Worm (Caenorhabditis elegans) whole organism, L4 larva: ENCODE results near the gene F23F12.13.

ENCODE experiments used
- D1046.2 ChIP-seq: fragments of 200-800 bp; sonication (Bioruptor generic); IDR thresholded peaks from 2 replicates; pipeline ENCODE4 v1.3.6; 2022; ENCODE audit warnings: missing genetic modification characterization, missing compliant biosample characterization
- F26F4.8 ChIP-seq: fragments of 200-800 bp; sonication (Bioruptor generic); conservative IDR thresholded peaks from 2 replicates; pipeline ENCODE4 v1.3.6; 2022; ENCODE audit warnings: missing genetic modification characterization, missing compliant biosample characterization
- F37D6.2 ChIP-seq: sonication (generic microtip); optimal IDR thresholded peaks from 2 replicates; lab custom pipeline; 2016; ENCODE audit warnings: mild to moderate bottlenecking, missing genetic modification characterization, missing compliant biosample characterization
- F49E8.2 ChIP-seq: sonication (generic microtip); optimal IDR thresholded peaks from 2 replicates; lab custom pipeline; 2016; ENCODE audit warnings: missing compliant biosample characterization, mild to moderate bottlenecking, missing genetic modification characterization, borderline replicate concordance
- T20F7.1 ChIP-seq: fragments of 200-800 bp; sonication (Bioruptor generic); optimal IDR thresholded peaks from 2 replicates; lab custom pipeline; 2018; ENCODE audit warnings: mild to moderate bottlenecking, missing genetic modification characterization, missing compliant biosample characterization
- Y105C5A.15 ChIP-seq: fragments of 200-800 bp; sonication (Bioruptor generic); IDR thresholded peaks from 2 replicates; pipeline ENCODE4 v1.3.6; 2022; ENCODE audit warnings: missing genetic modification characterization, missing compliant biosample characterization
- Y48G9A.11 ChIP-seq: fragments of 200-800 bp; sonication (Bioruptor generic); IDR thresholded peaks from 2 replicates; pipeline ENCODE4 v1.3.6; 2022; ENCODE audit warnings: missing genetic modification reagents, missing genetic modification characterization, missing compliant biosample characterization
- ZK337.2 ChIP-seq: fragments of 200-800 bp; sonication (Bioruptor generic); IDR thresholded peaks from 2 replicates; pipeline ENCODE4 v1.3.6; 2022; ENCODE audit warnings: missing genetic modification reagents, missing genetic modification characterization, missing compliant biosample characterization
- aha-1 ChIP-seq: fragments of 150-350 bp; peaks from one replicate; lab custom pipeline; 2014; ENCODE audit warnings: missing biosample characterization, missing genetic modification characterization
- aly-2 ChIP-seq: sonication (generic microtip); optimal IDR thresholded peaks from 2 replicates; lab custom pipeline; 2018; ENCODE audit warnings: missing biosample characterization, missing genetic modification characterization
- attf-4 ChIP-seq: sonication (generic microtip); optimal IDR thresholded peaks from 3 replicates; lab custom pipeline; 2017; ENCODE audit warnings: missing biosample characterization, missing genetic modification characterization
- ceh-20 ChIP-seq: fragments of 200-800 bp; sonication (Bioruptor generic); IDR thresholded peaks from 2 replicates; pipeline ENCODE4 v1.3.6; 2022; ENCODE audit warnings: missing genetic modification reagents, missing genetic modification characterization, missing compliant biosample characterization
- ces-1 ChIP-seq: fragments of 150-350 bp; sonication (generic microtip); optimal IDR thresholded peaks from 4 replicates; lab custom pipeline; 2014; ENCODE audit warnings: missing biosample characterization, missing genetic modification reagents, missing genetic modification characterization
- ctbp-1 ChIP-seq: fragments of 200-800 bp; sonication (Bioruptor generic); IDR thresholded peaks from 2 replicates; pipeline ENCODE4 v1.3.6; 2022; ENCODE audit warnings: missing genetic modification reagents, missing genetic modification characterization, missing compliant biosample characterization
- dmd-8 ChIP-seq: fragments of 200-800 bp; sonication (Bioruptor generic); IDR thresholded peaks from 2 replicates; pipeline ENCODE4 v1.3.6; 2022; ENCODE audit warnings: missing genetic modification characterization, missing compliant biosample characterization
- dpl-1 ChIP-seq: fragments of 150-350 bp; optimal IDR thresholded peaks from 2 replicates; lab custom pipeline; 2014; ENCODE audit warnings: missing biosample characterization, missing genetic modification reagents, missing genetic modification characterization
- duxl-1 ChIP-seq: sonication (generic microtip); optimal IDR thresholded peaks from 2 replicates; lab custom pipeline; 2016; ENCODE audit warnings: mild to moderate bottlenecking, missing genetic modification characterization, moderate library complexity, missing compliant biosample characterization; ENCODE audit not compliant: poor library complexity
- dve-1 ChIP-seq: sonication (generic microtip); optimal IDR thresholded peaks from 2 replicates; lab custom pipeline; 2017; ENCODE audit warnings: antibody characterized with exemption, mild to moderate bottlenecking, missing genetic modification characterization, missing compliant biosample characterization; ENCODE audit not compliant: insufficient read depth
- fkh-10 ChIP-seq: fragments of 150-350 bp; optimal IDR thresholded peaks from 2 replicates; lab custom pipeline; 2014; ENCODE audit warnings: missing biosample characterization, missing genetic modification reagents, missing genetic modification characterization
- fos-1 ChIP-seq: fragments of 150-350 bp; optimal IDR thresholded peaks from 2 replicates; lab custom pipeline; 2014; ENCODE audit warnings: missing biosample characterization, missing genetic modification characterization
- hif-1 ChIP-seq, 2 experiments: sonication (generic microtip); optimal IDR thresholded peaks; 2 replicates each; lab custom pipeline; 2016 to 2017; ENCODE audit warnings: missing compliant biosample characterization in 2 of 2, missing genetic modification characterization in 2 of 2, missing genetic modification reagents in 2 of 2, missing genotype in 2 of 2, mild to moderate bottlenecking in 1 of 2
- lin-1 ChIP-seq: fragments of 200-800 bp; sonication (Bioruptor generic); IDR thresholded peaks from 2 replicates; pipeline ENCODE4 v1.3.6; 2022; ENCODE audit warnings: missing genetic modification reagents, missing genetic modification characterization, missing compliant biosample characterization
- lsy-2 ChIP-seq, 2 experiments: fragments of 150-350 bp in 1 of 2; sonication (generic microtip) in 1 of 2; optimal IDR thresholded peaks; 2 replicates each; lab custom pipeline; 2014 to 2017; ENCODE audit warnings: missing biosample characterization in 2 of 2, missing genetic modification characterization in 2 of 2
- mdt-29 ChIP-seq: fragments of 200-800 bp; sonication (Bioruptor generic); IDR thresholded peaks from 2 replicates; pipeline ENCODE4 v1.3.6; 2022; ENCODE audit warnings: missing genetic modification reagents, missing genetic modification characterization, missing compliant biosample characterization
- mep-1 ChIP-seq: fragments of 150-350 bp; sonication (generic microtip); optimal IDR thresholded peaks from 3 replicates; lab custom pipeline; 2014; ENCODE audit warnings: missing biosample characterization, missing genetic modification characterization
- mxl-2 ChIP-seq: fragments of 200-800 bp; sonication (Bioruptor generic); conservative IDR thresholded peaks from 2 replicates; pipeline ENCODE4 v1.3.6; 2022; ENCODE audit warnings: missing genetic modification reagents, missing genetic modification characterization, missing compliant biosample characterization
- nhr-10 ChIP-seq: fragments of 150-350 bp; optimal IDR thresholded peaks from 2 replicates; lab custom pipeline; 2014; ENCODE audit warnings: missing biosample characterization, missing genetic modification characterization
- nhr-6 ChIP-seq: fragments of 150-350 bp; optimal IDR thresholded peaks from 2 replicates; lab custom pipeline; 2014; ENCODE audit warnings: missing biosample characterization, missing genetic modification characterization
- pqm-1 ChIP-seq: sonication (generic microtip); optimal IDR thresholded peaks from 2 replicates; lab custom pipeline; 2017; ENCODE audit warnings: missing biosample characterization, missing genetic modification characterization
- rbr-2 ChIP-seq: sonication (generic microtip); optimal IDR thresholded peaks from 2 replicates; lab custom pipeline; 2016; ENCODE audit warnings: missing genotype, missing genetic modification characterization, missing compliant biosample characterization
- saeg-2 ChIP-seq: fragments of 200-800 bp; sonication (Bioruptor generic); IDR thresholded peaks from 2 replicates; pipeline ENCODE4 v1.3.6; 2022; ENCODE audit warnings: missing genetic modification reagents, missing genetic modification characterization, missing compliant biosample characterization
- spr-3 ChIP-seq: fragments of 200-800 bp; sonication (Bioruptor generic); optimal IDR thresholded peaks from 2 replicates; lab custom pipeline; 2018; ENCODE audit warnings: mild to moderate bottlenecking, missing genetic modification characterization, missing compliant biosample characterization
- tra-1 ChIP-seq: fragments of 200-800 bp; sonication (Bioruptor generic); IDR thresholded peaks from 2 replicates; pipeline ENCODE4 v1.3.6; 2022; ENCODE audit warnings: missing genetic modification reagents, missing genetic modification characterization, missing compliant biosample characterization
- unc-130 ChIP-seq: sonication (generic microtip); optimal IDR thresholded peaks from 2 replicates; lab custom pipeline; 2016; ENCODE audit warnings: missing genetic modification reagents, missing genetic modification characterization, missing compliant biosample characterization
- unc-39 ChIP-seq: sonication (generic microtip); optimal IDR thresholded peaks from 2 replicates; lab custom pipeline; 2017; ENCODE audit warnings: missing biosample characterization, missing genetic modification characterization
- zag-1 ChIP-seq: fragments of 150-350 bp; optimal IDR thresholded peaks from 2 replicates; lab custom pipeline; 2014; ENCODE audit warnings: missing biosample characterization, missing genetic modification characterization
- zfp-2 ChIP-seq: sonication (generic microtip); optimal IDR thresholded peaks from 2 replicates; lab custom pipeline; 2016; ENCODE audit warnings: mild to moderate bottlenecking, missing genetic modification characterization, missing compliant biosample characterization

The F23F12.13 gene

DNA sequence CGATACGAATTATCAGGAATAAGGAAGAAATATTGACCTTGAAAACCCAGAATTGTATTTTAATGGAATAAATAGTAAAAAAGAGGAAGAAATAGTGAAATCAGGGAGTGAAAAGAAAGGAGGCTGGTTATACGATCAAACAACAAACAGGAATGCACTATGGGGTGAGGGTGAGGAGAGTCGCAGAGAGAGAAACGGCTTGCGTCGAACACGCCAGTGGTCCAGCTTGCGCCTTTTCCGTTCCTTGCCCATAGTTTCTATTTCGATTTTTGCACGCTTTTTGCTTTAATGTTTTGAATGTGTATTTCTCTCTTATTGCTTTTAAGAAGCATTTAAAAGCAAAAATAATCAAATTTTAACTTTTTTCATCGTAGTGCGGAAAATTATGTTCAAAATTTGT, 41.8 kb upstream of the F23F12.13 start (continued):
- TF ChIP-seq F26F4.8 (GFP tag; lab: Robert Waterston, UW) = no peak
- peak; percentile 43; the same call in 1 of the 2 replicates for TF ChIP-seq tra-1 (GFP tag; lab: Robert Waterston, UW)
- peak; percentile 48 for TF ChIP-seq unc-130 (GFP tag; lab: Kevin White, UChicago)
- TF ChIP-seq ces-1 = no peak
- TF ChIP-seq unc-39 (tag; lab: Kevin White, UChicago) = no peak
- TF ChIP-seq zag-1 (tag; lab: Kevin White, UChicago) = no peak
- no peak for TF ChIP-seq mdt-29 (GFP tag; lab: Robert Waterston, UW)
- no peak for TF ChIP-seq aly-2
- TF ChIP-seq rbr-2 = peak; percentile 87
- TF ChIP-seq lin-1 (GFP tag; lab: Robert Waterston, UW) = peak; percentile 66
- peak in 1 of 2 experiments; percentile 88 for TF ChIP-seq hif-1 (tag; optimal IDR thresholded peaks at IDR 0.05; lab: Kevin White, UChicago)
- TF ChIP-seq F49E8.2 (tag; lab: Kevin White, UChicago) = no peak
- TF ChIP-seq ceh-20 (GFP tag; lab: Robert Waterston, UW) = peak; percentile 74
- no peak for TF ChIP-seq F37D6.2 (tag; lab: Kevin White, UChicago)
- no peak for TF ChIP-seq ctbp-1 (GFP tag; lab: Robert Waterston, UW)
- TF ChIP-seq saeg-2 (GFP tag; lab: Robert Waterston, UW) = no peak
- TF ChIP-seq D1046.2 (GFP tag; lab: Robert Waterston, UW) = no peak
- TF ChIP-seq T20F7.1 (GFP tag; lab: Kevin White, UChicago) = peak; percentile 62
- peak; percentile 95 for TF ChIP-seq mep-1 (tag; lab: Kevin White, UChicago)
- peak; percentile 88 for TF ChIP-seq nhr-6 (tag; lab: Kevin White, UChicago)
- TF ChIP-seq fkh-10 = peak; percentile 7
- no peak for TF ChIP-seq attf-4 (tag; lab: Kevin White, UChicago)
- no peak for TF ChIP-seq mxl-2 (GFP tag; lab: Robert Waterston, UW)
- TF ChIP-seq, all 104 proteins: peak for 43

DNA sequence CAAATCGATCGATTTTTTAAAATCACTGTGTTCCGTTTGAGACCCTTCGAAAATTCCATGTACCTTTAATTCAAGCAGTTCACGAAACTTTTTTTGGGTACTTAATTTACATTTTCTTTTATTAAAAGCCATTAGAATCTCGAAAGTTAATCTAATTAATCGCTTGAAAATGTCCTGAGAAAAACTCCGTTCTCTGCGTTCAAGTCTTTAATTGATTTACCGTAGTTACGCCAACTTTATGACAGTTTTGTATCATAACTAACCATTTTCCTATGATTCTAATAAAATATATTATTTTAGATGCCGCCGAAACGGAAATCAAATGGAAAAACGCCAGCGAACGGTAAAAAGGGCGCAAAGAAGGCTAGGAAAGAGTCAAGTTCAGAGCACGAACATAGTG, 41.3 kb upstream of the F23F12.13 start, which contains the start of gene jhdm-1:
Gene jhdm-1 (plus strand): TSS at position 301 of the 400 bp plus-strand sequence.
- TF ChIP-seq dve-1 = no peak
- no peak for TF ChIP-seq dmd-8
- no peak for TF ChIP-seq unc-130 (GFP tag; lab: Kevin White, UChicago)
- no peak for TF ChIP-seq zag-1 (tag; lab: Kevin White, UChicago)
- no peak for TF ChIP-seq ZK337.2 (GFP tag; lab: Robert Waterston, UW)
- no peak for TF ChIP-seq nhr-10
- TF ChIP-seq tra-1 (GFP tag; lab: Robert Waterston, UW) = no peak
- no peak for TF ChIP-seq zfp-2 (tag; lab: Kevin White, UChicago)
- TF ChIP-seq Y48G9A.11 = no peak
- no peak for TF ChIP-seq pqm-1
- TF ChIP-seq duxl-1 (tag; lab: Kevin White, UChicago) = no peak

DNA sequence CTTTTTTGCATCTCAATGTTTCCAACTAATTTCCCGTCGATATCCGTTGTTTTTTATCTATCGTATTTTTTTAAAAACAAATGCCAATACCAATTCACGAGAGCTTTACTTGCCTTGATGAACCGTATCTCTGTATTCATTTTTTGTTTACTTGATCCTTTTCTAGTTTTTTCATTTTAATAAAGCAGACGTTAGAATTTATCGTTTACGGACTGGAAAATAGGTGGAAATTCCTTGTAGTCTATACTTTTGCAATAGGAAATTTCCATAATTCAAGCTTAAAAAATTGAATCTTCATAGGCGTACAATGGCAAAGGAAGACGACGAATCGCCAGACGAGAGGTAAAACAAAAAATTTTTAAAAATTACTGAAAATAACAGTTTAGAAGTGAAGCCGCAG, 35.7 kb upstream of the F23F12.13 start, which contains the start of gene algn-1:
Gene algn-1 (plus strand): TSS at position 301 of the 400 bp plus-strand sequence.
- TF ChIP-seq spr-3 (GFP tag; lab: Kevin White, UChicago) (no peak), fos-1 (tag; lab: Kevin White, UChicago) (no peak), Y105C5A.15 (GFP tag; lab: Robert Waterston, UW) (0 out of 2 replicates have a peak, but pooled peaks have one; percentile 18), aha-1 (tag; lab: Kevin White, UChicago) (peak; percentile 49), lsy-2 (tag; optimal IDR thresholded peaks at IDR 0.05; lab: Kevin White, UChicago) (no peak), dpl-1 (GFP tag; lab: Kevin White, UChicago) (no peak)
